Worm (Caenorhabditis elegans): ENCODE results near the gene cutl-12.

Gene cutl-12

DNA sequence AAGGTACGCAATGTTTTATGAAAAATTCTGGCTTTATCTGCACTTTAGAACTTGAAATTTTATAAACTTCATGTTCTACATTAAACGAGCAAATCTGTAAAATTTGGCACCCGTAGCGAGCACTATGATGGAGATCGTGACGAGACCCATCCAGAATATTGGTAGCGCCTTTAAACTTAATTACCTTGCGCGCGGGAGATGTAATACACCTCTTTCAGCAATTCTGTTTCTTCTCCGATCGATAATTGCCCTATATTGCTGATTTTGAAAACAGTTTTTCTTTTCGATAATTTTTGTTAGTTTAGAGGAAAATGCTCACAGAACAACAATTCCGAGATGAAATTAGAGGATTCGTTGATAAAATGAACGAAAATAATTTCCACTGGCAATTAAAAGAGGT lies 24.5 kb upstream of the cutl-12 start, which contains the start of gene atg-10:
atg-10 (plus strand) TSS at position 301 of the 400 bp plus-strand sequence.
- TF ChIP-seq mdl-1 (tag; optimal IDR thresholded peaks at IDR 0.05): no peak
- no peak for TF ChIP-seq lin-15B (tag; optimal IDR thresholded peaks at IDR 0.05)
- TF ChIP-seq nhr-11 (tag; optimal IDR thresholded peaks at IDR 0.05): no peak
- TF ChIP-seq elt-3 (tag; optimal IDR thresholded peaks at IDR 0.05): no peak
- TF ChIP-seq lin-13 (GFP tag; optimal IDR thresholded peaks at IDR 0.05): no peak
- no peak for TF ChIP-seq elt-2 (tag; optimal IDR thresholded peaks at IDR 0.05)
- TF ChIP-seq sup-37 (GFP tag; optimal IDR thresholded peaks at IDR 0.05): no peak
- TF ChIP-seq fos-1 (tag; optimal IDR thresholded peaks at IDR 0.05): no peak
- no peak for TF ChIP-seq unc-98 (GFP tag; IDR thresholded peaks at IDR 0.05)
- no peak for TF ChIP-seq nhr-19 (GFP tag; conservative IDR thresholded peaks at IDR 0.05)
- no peak for TF ChIP-seq sox-4 (tag; optimal IDR thresholded peaks at IDR 0.05)
- TF ChIP-seq vab-15 (tag; optimal IDR thresholded peaks at IDR 0.05): no peak
- no peak for TF ChIP-seq nhr-85 (tag)
- no peak for TF ChIP-seq skn-1 (tag; optimal IDR thresholded peaks at IDR 0.05)
- no peak for TF ChIP-seq pqm-1 (tag; optimal IDR thresholded peaks at IDR 0.05)
- TF ChIP-seq dpl-1 (GFP tag; optimal IDR thresholded peaks at IDR 0.05): no peak
- TF ChIP-seq aly-2 (tag; optimal IDR thresholded peaks at IDR 0.05): no peak
- no peak for TF ChIP-seq unc-30 (tag; optimal IDR thresholded peaks at IDR 0.05)
- TF ChIP-seq nhr-20 (tag; optimal IDR thresholded peaks at IDR 0.05): no peak

DNA sequence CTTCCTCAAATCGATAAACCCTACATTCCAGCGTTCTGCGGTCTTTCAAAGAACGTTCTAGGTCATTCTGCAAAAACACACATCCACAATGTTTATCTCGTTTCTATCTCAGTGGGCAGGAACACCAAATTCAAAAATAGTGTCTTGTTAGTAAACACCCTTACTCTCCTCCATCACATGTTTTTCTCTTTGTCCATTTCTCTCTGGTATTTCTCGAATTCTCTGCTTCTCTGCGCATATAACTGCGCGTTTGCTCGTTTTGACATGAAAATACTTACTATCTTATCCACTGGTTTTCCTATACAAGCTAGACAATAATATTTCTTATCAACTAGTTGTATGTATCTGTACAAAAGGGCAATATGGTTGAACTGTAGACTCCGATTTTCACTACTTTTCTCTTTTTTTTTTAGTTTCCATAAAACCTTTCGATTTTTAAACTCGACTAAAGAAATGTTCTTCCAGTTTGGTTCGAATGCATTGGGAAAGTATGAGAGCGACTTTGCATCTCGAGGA lies 16.4 kb upstream of the cutl-12 start, which contains the start of gene pyr-1:
pyr-1 (plus strand) TSS at position 466 of the 516 bp plus-strand sequence.
- TF ChIP-seq dpl-1 (GFP tag; optimal IDR thresholded peaks at IDR 0.05) (peak in 2 of 3 experiments; percentile 4 to 8), sup-37 (GFP tag; optimal IDR thresholded peaks at IDR 0.05) (no peak), ceh-88 (GFP tag; IDR thresholded peaks at IDR 0.05) (no peak), dsc-1 (tag; optimal IDR thresholded peaks at IDR 0.05) (no peak), unc-30 (tag; optimal IDR thresholded peaks at IDR 0.05) (no peak), zag-1 (tag; optimal IDR thresholded peaks at IDR 0.05) (no peak), efl-3 (GFP tag; optimal IDR thresholded peaks at IDR 0.05) (no peak), nhr-47 (tag; optimal IDR thresholded peaks at IDR 0.05) (no peak), nhr-20 (tag; optimal IDR thresholded peaks at IDR 0.05) (peak; percentile 58), isw-1 (GFP tag; IDR thresholded peaks at IDR 0.05) (no peak), mdl-1 (tag; optimal IDR thresholded peaks at IDR 0.05) (no peak), nhr-85 (tag) (no peak), irx-1 (tag; optimal IDR thresholded peaks at IDR 0.05) (no peak), lsy-2 (tag; optimal IDR thresholded peaks at IDR 0.05) (no peak), unc-130 (tag; optimal IDR thresholded peaks at IDR 0.05) (no peak), sox-4 (tag; optimal IDR thresholded peaks at IDR 0.05) (no peak), nhr-19 (GFP tag; conservative IDR thresholded peaks at IDR 0.05) (no peak), elt-3 (tag; optimal IDR thresholded peaks at IDR 0.05) (peak in 2 of 6 experiments; percentile 44 to 91), jun-1 (tag; optimal IDR thresholded peaks at IDR 0.05) (no peak), C16A3.4 (tag; optimal IDR thresholded peaks at IDR 0.05) (peak; percentile 52), nhr-28 (tag; optimal IDR thresholded peaks at IDR 0.05) (no peak), lin-35 (GFP tag; optimal IDR thresholded peaks at IDR 0.05) (peak in 1 of 2 experiments; percentile 58), fkh-10 (GFP tag; optimal IDR thresholded peaks at IDR 0.05) (no peak), tbx-2 (tag; optimal IDR thresholded peaks at IDR 0.05) (no peak), mep-1 (tag; optimal IDR thresholded peaks at IDR 0.05) (peak; percentile 59), F16B12.6 (tag; optimal IDR thresholded peaks at IDR 0.05) (peak; percentile 13), hpl-2 (GFP tag; optimal IDR thresholded peaks at IDR 0.05) (no peak), rnt-1 (tag; optimal IDR thresholded peaks at IDR 0.05) (peak; percentile 30), ceh-90 (tag; optimal IDR thresholded peaks at IDR 0.05) (no peak), nhr-90 (tag; optimal IDR thresholded peaks at IDR 0.05; ENCODE audit: poor library complexity) (no peak), mab-9 (GFP tag; IDR thresholded peaks at IDR 0.05) (no peak), efl-1 (optimal IDR thresholded peaks at IDR 0.05) (peak in 1 of 2 experiments; percentile 17), efl-1 (GFP tag; optimal IDR thresholded peaks at IDR 0.05 in 1 of 2) (peak in 1 of 2 experiments; percentile 92), lin-14 (GFP tag; optimal IDR thresholded peaks at IDR 0.05) (peak; percentile 72), hlh-4 (tag; optimal IDR thresholded peaks at IDR 0.05) (no peak), ceh-8 (GFP tag; optimal IDR thresholded peaks at IDR 0.05) (no peak), zip-4 (GFP tag; optimal IDR thresholded peaks at IDR 0.05) (no peak), swsn-7 (tag; optimal IDR thresholded peaks at IDR 0.05) (no peak), lir-3 (tag; optimal IDR thresholded peaks at IDR 0.05; ENCODE audit: poor library complexity) (no peak), sptf-1 (tag; optimal IDR thresholded peaks at IDR 0.05) (no peak), ama-1 (optimal IDR thresholded peaks at IDR 0.05) (no peak), skn-1 (tag; optimal IDR thresholded peaks at IDR 0.05) (no peak)

Measured in whole organism, L1 larva.